Fruit fly (Drosophila melanogaster) whole organism, prepupa: Measurements from ENCODE around the gene PolD2.

Experiments
- Blimp-1 ChIP-seq: fragments of 200-800 bp; sonication (Bioruptor generic); optimal IDR thresholded peaks from 3 replicates; lab custom pipeline; 2017; ENCODE audit warnings: missing biosample characterization, missing genetic modification characterization, mild to moderate bottlenecking, moderate library complexity, missing genetic modification reagents
- CG11294 ChIP-seq: fragments of 200-800 bp; sonication (Bioruptor generic); IDR thresholded peaks from 2 replicates; pipeline ENCODE4 v1.3.6; 2022; ENCODE audit warnings: missing biosample characterization, missing genetic modification characterization
- CG11902 ChIP-seq: fragments of 200-800 bp; sonication (Bioruptor generic); optimal IDR thresholded peaks from 3 replicates; lab custom pipeline; 2016; ENCODE audit warnings: missing biosample characterization, missing genetic modification characterization
- CG3032 ChIP-seq: fragments of 200-800 bp; optimal IDR thresholded peaks from 2 replicates; lab custom pipeline; 2019; ENCODE audit warnings: missing biosample characterization, mild to moderate bottlenecking, missing genetic modification characterization, moderate library complexity
- CG6854 ChIP-seq: fragments of 200-800 bp; sonication (Bioruptor generic); optimal IDR thresholded peaks from 2 replicates; lab custom pipeline; 2017; ENCODE audit warnings: missing biosample characterization, mild to moderate bottlenecking, missing genetic modification characterization
- CG9139 ChIP-seq: fragments of 200-800 bp; sonication (Bioruptor generic); optimal IDR thresholded peaks from 3 replicates; lab custom pipeline; 2017; ENCODE audit warnings: missing biosample characterization, mild to moderate bottlenecking, missing genetic modification characterization
- Ets96B ChIP-seq: fragments of 200-800 bp; optimal IDR thresholded peaks from 2 replicates; lab custom pipeline; 2019; ENCODE audit warnings: missing biosample characterization, mild to moderate bottlenecking, missing genetic modification characterization, moderate library complexity
- Hr38 ChIP-seq: sonication (Bioruptor generic); optimal IDR thresholded peaks from 2 replicates; lab custom pipeline; 2016; ENCODE audit warnings: missing biosample characterization, missing genetic modification characterization
- OdsH ChIP-seq: fragments of 200-800 bp; sonication (Bioruptor generic); optimal IDR thresholded peaks from 3 replicates; lab custom pipeline; 2016; ENCODE audit warnings: missing biosample characterization, missing genetic modification characterization
- acj6 ChIP-seq: fragments of 200-800 bp; sonication (Bioruptor generic); optimal IDR thresholded peaks from 3 replicates; lab custom pipeline; 2016; ENCODE audit warnings: missing biosample characterization, missing genetic modification characterization
- fd59A ChIP-seq: fragments of 200-800 bp; sonication (Bioruptor generic); optimal IDR thresholded peaks from 2 replicates; lab custom pipeline; 2017; ENCODE audit warnings: missing biosample characterization, mild to moderate bottlenecking, missing genetic modification characterization, missing genetic modification reagents

DNA sequence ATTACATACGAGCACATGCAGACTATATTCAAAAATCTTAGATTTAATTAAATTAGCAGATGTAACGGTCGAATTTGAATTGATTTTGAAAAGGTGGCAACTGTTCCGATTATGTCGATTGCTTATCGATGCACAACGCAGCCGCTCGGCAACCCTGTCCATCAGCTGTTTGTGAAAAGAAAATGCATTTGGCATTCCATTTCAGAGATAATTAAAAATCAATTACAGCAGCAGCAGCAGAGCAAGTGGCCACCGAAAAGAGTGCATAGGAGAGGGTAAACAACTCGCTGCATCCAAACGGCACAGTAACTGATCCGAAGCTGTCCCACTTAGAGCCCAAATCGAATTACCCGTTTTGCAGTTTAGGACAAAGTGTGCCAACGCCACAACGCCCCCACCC is 23.2 kb downstream of the PolD2 start, which contains the start of gene Patj:
- no peak for TF ChIP-seq CG6854 (GFP tag; lab: Kevin White, UChicago)
- no peak for TF ChIP-seq fd59A (GFP tag; lab: Kevin White, UChicago)
- TF ChIP-seq CG11294 (GFP tag; lab: Robert Waterston, UW), result no peak
- TF ChIP-seq acj6 (GFP tag; lab: Kevin White, UChicago), result no peak
- no peak for TF ChIP-seq CG3032
- TF ChIP-seq OdsH, result no peak
- TF ChIP-seq Ets96B (tag; lab: Kevin White, UChicago), result no peak
- no peak for TF ChIP-seq CG9139 (GFP tag; lab: Kevin White, UChicago)
- no peak for TF ChIP-seq Blimp-1 (GFP tag; lab: Kevin White, UChicago)
- TF ChIP-seq CG11902 (GFP tag; lab: Kevin White, UChicago), result no peak
- no peak for TF ChIP-seq Hr38 (GFP tag; lab: Kevin White, UChicago)
